Worm (Caenorhabditis elegans): ENCODE data around the gene set-16.

DNA sequence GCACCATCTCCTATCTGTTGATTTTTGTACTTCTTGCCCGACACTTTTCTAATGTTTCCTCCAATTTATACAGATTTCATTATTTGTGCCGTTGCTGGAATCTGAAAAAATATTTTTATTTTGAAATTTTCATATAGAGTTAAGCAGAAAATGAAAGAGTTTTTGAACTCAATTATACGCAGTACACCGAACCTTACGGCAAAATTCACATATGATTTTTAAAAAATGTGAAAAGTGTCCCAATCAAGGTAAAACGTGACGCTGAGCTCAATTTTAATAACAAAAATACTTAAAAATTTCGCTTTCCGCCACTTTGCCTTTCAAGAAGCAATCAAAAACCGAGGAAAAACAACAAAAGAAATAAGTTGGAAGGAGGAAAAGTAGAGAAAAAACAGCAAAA is 13.0 kb upstream of the set-16 start, which contains the start of gene arrd-17:
- TF ChIP-seq ets-5 (GFP tag; IDR thresholded peaks at IDR 0.05) (no peak), ceh-63 (GFP tag; optimal IDR thresholded peaks at IDR 0.05) (no peak), mef-2 (tag; optimal IDR thresholded peaks at IDR 0.05) (no peak), sptf-1 (tag; optimal IDR thresholded peaks at IDR 0.05) (no peak), nhr-28 (tag; optimal IDR thresholded peaks at IDR 0.05) (no peak), nhr-77 (tag; optimal IDR thresholded peaks at IDR 0.05) (no peak), efl-1 (optimal IDR thresholded peaks at IDR 0.05) (no peak), efl-1 (GFP tag; optimal IDR thresholded peaks at IDR 0.05 in 1 of 2) (no peak), nhr-11 (tag; optimal IDR thresholded peaks at IDR 0.05) (no peak)
